ENCODE assay signal across 3 fruit fly cellular contexts in genomic region chr3L:3802677-3803076, dm6.
A peak's percentile ranks its signal among the peaks of the same experiment; 100 is the strongest.
TF ChIP-seq lines count a peak whose summit lies in the region.

No protein-coding gene starts in this region.

TF ChIP-seq in whole organism, embryonic, 481 proteins besides CTCF, POLR2A, EP300 and RAD21 (continued from another document and continues in another):
- TF ChIP-seq en (GFP tag; optimal IDR thresholded peaks at IDR 0.05; lab: Kevin White, UChicago) (no peak), CG8290 (GFP tag; optimal IDR thresholded peaks at IDR 0.05; lab: Kevin White, UChicago) (no peak), CG8290 (tag; optimal IDR thresholded peaks at IDR 0.05; lab: Kevin White, UChicago) (peak in 1 of 2 experiments; percentile 95), CG9797 (GFP tag; optimal IDR thresholded peaks at IDR 0.05; lab: Kevin White, UChicago) (no peak), CG2120 (GFP tag; optimal IDR thresholded peaks at IDR 0.05; lab: Kevin White, UChicago) (peak; percentile 95), sr (GFP tag; IDR thresholded peaks at IDR 0.05; lab: Robert Waterston, UW) (no peak), Deaf1 (tag; optimal IDR thresholded peaks at IDR 0.05; lab: Kevin White, UChicago) (peak; percentile 49), ab (GFP tag; optimal IDR thresholded peaks at IDR 0.05; lab: Kevin White, UChicago) (peak; percentile 37), fd96Cb (tag; optimal IDR thresholded peaks at IDR 0.05; lab: Kevin White, UChicago) (peak; percentile 36), jumu (GFP tag; optimal IDR thresholded peaks at IDR 0.05; lab: Kevin White, UChicago) (peak; percentile 60), sim (GFP tag; IDR thresholded peaks at IDR 0.05; lab: Robert Waterston, UW) (0 out of 2 replicates have a peak, but pooled peaks have one; percentile 13), shn (GFP tag; optimal IDR thresholded peaks at IDR 0.05; lab: Kevin White, UChicago) (peak; percentile 70), CG15514 (GFP tag; optimal IDR thresholded peaks at IDR 0.05; lab: Kevin White, UChicago) (peak; percentile 46), nerfin-2 (GFP tag; IDR thresholded peaks at IDR 0.05; lab: Robert Waterston, UW; ENCODE audit: partially characterized antibody) (no peak), pan (optimal IDR thresholded peaks at IDR 0.05; lab: Kevin White, UChicago) (no peak), pan (GFP tag; optimal IDR thresholded peaks at IDR 0.05 in 1 of 2, IDR thresholded peaks at IDR 0.05 in 1 of 2) (peak in 1 of 2 experiments; percentile 87), CG4854 (GFP tag; optimal IDR thresholded peaks at IDR 0.05; lab: Kevin White, UChicago) (peak; percentile 25), hb (GFP tag; IDR thresholded peaks at IDR 0.05; lab: Robert Waterston, UW; ENCODE audit: partially characterized antibody) (no peak), toy (GFP tag; IDR thresholded peaks at IDR 0.05; lab: Robert Waterston, UW) (peak; percentile 50), eve (GFP tag; optimal IDR thresholded peaks at IDR 0.05; lab: Kevin White, UChicago) (no peak), aop (GFP tag; IDR thresholded peaks at IDR 0.05; lab: Robert Waterston, UW) (0 out of 2 replicates have a peak, but pooled peaks have one; percentile 29), CG10979 (tag; optimal IDR thresholded peaks at IDR 0.05; lab: Kevin White, UChicago) (peak; percentile 22), ro (GFP tag; IDR thresholded peaks at IDR 0.05; lab: Robert Waterston, UW) (peak; percentile 25; the same call in 1 of the 2 replicates), CG4820 (GFP tag; optimal IDR thresholded peaks at IDR 0.05; lab: Kevin White, UChicago) (peak; percentile 37), al (GFP tag; IDR thresholded peaks at IDR 0.05; lab: Robert Waterston, UW) (peak; percentile 53; the same call in 1 of the 2 replicates), Med (GFP tag; lab: Kevin White, UChicago) (peak; percentile 98), hbn (GFP tag; IDR thresholded peaks at IDR 0.05; lab: Robert Waterston, UW; ENCODE audit: partially characterized antibody) (no peak), CG1647 (GFP tag; optimal IDR thresholded peaks at IDR 0.05; lab: Kevin White, UChicago) (peak; percentile 19), wdn (GFP tag; IDR thresholded peaks at IDR 0.05; lab: Robert Waterston, UW) (peak; percentile 75), CG14860 (GFP tag; IDR thresholded peaks at IDR 0.05; lab: Robert Waterston, UW; ENCODE audit: partially characterized antibody) (no peak), maf-S (GFP tag; optimal IDR thresholded peaks at IDR 0.05; lab: Kevin White, UChicago) (peak; percentile 23), CG1603 (tag; optimal IDR thresholded peaks at IDR 0.05; lab: Kevin White, UChicago) (peak; percentile 56), Vsx1 (GFP tag; optimal IDR thresholded peaks at IDR 0.05; lab: Kevin White, UChicago) (peak; percentile 20), CG15696 (tag; optimal IDR thresholded peaks at IDR 0.05; lab: Kevin White, UChicago) (peak; percentile 17), YL-1 (GFP tag; optimal IDR thresholded peaks at IDR 0.05; lab: Kevin White, UChicago) (peak; percentile 14), tll (GFP tag; optimal IDR thresholded peaks at IDR 0.05; lab: Kevin White, UChicago) (no peak), bab2 (GFP tag; optimal IDR thresholded peaks at IDR 0.05; lab: Kevin White, UChicago) (peak; percentile 63), Nf-YA (GFP tag; IDR thresholded peaks at IDR 0.05; lab: Robert Waterston, UW) (peak; percentile 42; the same call in 1 of the 2 replicates), ftz-f1 (GFP tag; optimal IDR thresholded peaks at IDR 0.05; lab: Kevin White, UChicago) (no peak), Hmr (GFP tag; optimal IDR thresholded peaks at IDR 0.05; lab: Kevin White, UChicago) (peak; percentile 91), CG8478 (optimal IDR thresholded peaks at IDR 0.05; lab: Kevin White, UChicago) (no peak), CG17328 (GFP tag; IDR thresholded peaks at IDR 0.05; lab: Robert Waterston, UW) (peak; percentile 73), scrt (GFP tag; optimal IDR thresholded peaks at IDR 0.05; lab: Kevin White, UChicago) (peak; percentile 65)

TF ChIP-seq in whole organism, prepupa, 60 proteins besides CTCF, POLR2A, EP300 and RAD21 (continued from another document):
- TF ChIP-seq CG16779 (tag; optimal IDR thresholded peaks at IDR 0.05; lab: Kevin White, UChicago) (no peak), CG32006 (GFP tag; optimal IDR thresholded peaks at IDR 0.05; lab: Kevin White, UChicago) (peak; percentile 78), lz (GFP tag; optimal IDR thresholded peaks at IDR 0.05; lab: Kevin White, UChicago) (peak; percentile 78), CG6163 (GFP tag; IDR thresholded peaks at IDR 0.05; lab: Robert Waterston, UW) (peak; percentile 81), Smox (GFP tag; optimal IDR thresholded peaks at IDR 0.05; lab: Kevin White, UChicago) (no peak), Hr4 (GFP tag; optimal IDR thresholded peaks at IDR 0.05; lab: Kevin White, UChicago) (peak; percentile 78), Eip93F (GFP tag; optimal IDR thresholded peaks at IDR 0.05; lab: Kevin White, UChicago) (peak; percentile 5), Eip75B (GFP tag; optimal IDR thresholded peaks at IDR 0.05; lab: Kevin White, UChicago) (peak; percentile 58), svp (GFP tag; lab: Kevin White, UChicago) (no peak), Hr39 (GFP tag; optimal IDR thresholded peaks at IDR 0.05; lab: Kevin White, UChicago) (peak; percentile 88), CG15336 (GFP tag; IDR thresholded peaks at IDR 0.05; lab: Robert Waterston, UW) (peak; percentile 77), CG3919 (GFP tag; optimal IDR thresholded peaks at IDR 0.05; lab: Kevin White, UChicago) (peak; percentile 56), CG8119 (GFP tag; IDR thresholded peaks at IDR 0.05; lab: Robert Waterston, UW) (peak; percentile 70), CG6792 (GFP tag; optimal IDR thresholded peaks at IDR 0.05; lab: Kevin White, UChicago) (peak; percentile 78), Ets21C (GFP tag; optimal IDR thresholded peaks at IDR 0.05; lab: Kevin White, UChicago) (peak; percentile 71), eg (GFP tag; IDR thresholded peaks at IDR 0.05; lab: Robert Waterston, UW) (peak; percentile 82), Met (GFP tag; optimal IDR thresholded peaks at IDR 0.05; lab: Kevin White, UChicago) (peak; percentile 87), fd85E (GFP tag; optimal IDR thresholded peaks at IDR 0.05; lab: Kevin White, UChicago) (no peak), CG10669 (GFP tag; optimal IDR thresholded peaks at IDR 0.05; lab: Kevin White, UChicago) (peak; percentile 57), Ets96B (tag; optimal IDR thresholded peaks at IDR 0.05; lab: Kevin White, UChicago) (peak; percentile 43), CG8632 (GFP tag; optimal IDR thresholded peaks at IDR 0.05; lab: Kevin White, UChicago) (peak; percentile 65), CG7368 (GFP tag; optimal IDR thresholded peaks at IDR 0.05; lab: Kevin White, UChicago) (peak; percentile 43), OdsH (GFP tag; optimal IDR thresholded peaks at IDR 0.05; lab: Kevin White, UChicago) (peak; percentile 78), CG6276 (GFP tag; optimal IDR thresholded peaks at IDR 0.05; lab: Kevin White, UChicago) (no peak), salr (GFP tag; optimal IDR thresholded peaks at IDR 0.05; lab: Kevin White, UChicago) (peak; percentile 55 to 57), CG8319 (GFP tag; optimal IDR thresholded peaks at IDR 0.05; lab: Kevin White, UChicago) (peak; percentile 63), Sox14 (GFP tag; optimal IDR thresholded peaks at IDR 0.05; lab: Kevin White, UChicago) (peak; percentile 78), fd59A (GFP tag; optimal IDR thresholded peaks at IDR 0.05; lab: Kevin White, UChicago) (peak; percentile 68), net (GFP tag; optimal IDR thresholded peaks at IDR 0.05; lab: Kevin White, UChicago) (no peak), CG4318 (GFP tag; optimal IDR thresholded peaks at IDR 0.05; lab: Kevin White, UChicago) (peak; percentile 68), Lpt (GFP tag; optimal IDR thresholded peaks at IDR 0.05; lab: Kevin White, UChicago) (peak; percentile 49), topi (GFP tag; optimal IDR thresholded peaks at IDR 0.05; lab: Kevin White, UChicago) (peak; percentile 47), Blimp-1 (GFP tag; optimal IDR thresholded peaks at IDR 0.05; lab: Kevin White, UChicago) (no peak), Sox102F (GFP tag; optimal IDR thresholded peaks at IDR 0.05; lab: Kevin White, UChicago) (peak; percentile 85), CG9139 (GFP tag; optimal IDR thresholded peaks at IDR 0.05; lab: Kevin White, UChicago) (no peak), Eip78C (GFP tag; lab: Kevin White, UChicago) (peak; percentile 95), dac (GFP tag; optimal IDR thresholded peaks at IDR 0.05; lab: Kevin White, UChicago) (peak; percentile 6), CG34406 (GFP tag; optimal IDR thresholded peaks at IDR 0.05; lab: Kevin White, UChicago) (peak; percentile 66), CG1621 (tag; optimal IDR thresholded peaks at IDR 0.05; lab: Kevin White, UChicago) (peak; percentile 60), CG11762 (GFP tag; optimal IDR thresholded peaks at IDR 0.05; lab: Kevin White, UChicago; ENCODE audit: insufficient read depth) (no peak)

TF ChIP-seq in whole organism, wandering third instar larva, 38 proteins besides CTCF, POLR2A, EP300 and RAD21 (continued from another document):
- TF ChIP-seq sv (GFP tag; optimal IDR thresholded peaks at IDR 0.05; lab: Kevin White, UChicago) = peak; percentile 71
- peak; percentile 45 for TF ChIP-seq CG32264 (GFP tag; optimal IDR thresholded peaks at IDR 0.05; lab: Kevin White, UChicago)
- TF ChIP-seq rgr (GFP tag; optimal IDR thresholded peaks at IDR 0.05; lab: Kevin White, UChicago) = peak; percentile 80
- TF ChIP-seq OdsH (GFP tag; optimal IDR thresholded peaks at IDR 0.05; lab: Kevin White, UChicago) = peak; percentile 72
- TF ChIP-seq foxo (GFP tag; optimal IDR thresholded peaks at IDR 0.05; lab: Kevin White, UChicago) = peak in 1 of 2 experiments; percentile 76
- TF ChIP-seq pan (optimal IDR thresholded peaks at IDR 0.05; lab: Kevin White, UChicago) = no peak
- TF ChIP-seq Mio (GFP tag; optimal IDR thresholded peaks at IDR 0.05; lab: Kevin White, UChicago) = no peak
- TF ChIP-seq dl (GFP tag; optimal IDR thresholded peaks at IDR 0.05; lab: Kevin White, UChicago; ENCODE audit: insufficient read depth in 1 of 2, partially characterized antibody in 2 of 2) = no peak
- TF ChIP-seq HLH106 (tag; optimal IDR thresholded peaks at IDR 0.05; lab: Kevin White, UChicago) = peak; percentile 71
- no peak for TF ChIP-seq dsf (GFP tag; optimal IDR thresholded peaks at IDR 0.05; lab: Kevin White, UChicago; ENCODE audit: borderline replicate concordance)
- no peak for TF ChIP-seq N (GFP tag; optimal IDR thresholded peaks at IDR 0.05; lab: Kevin White, UChicago)
- TF ChIP-seq Hr83 (GFP tag; optimal IDR thresholded peaks at IDR 0.05; lab: Kevin White, UChicago; ENCODE audit: poor library complexity, severe bottlenecking) = peak; percentile 16
- TF ChIP-seq Hr78 (GFP tag; optimal IDR thresholded peaks at IDR 0.05; lab: Kevin White, UChicago) = no peak
- TF ChIP-seq CG9705 (GFP tag; optimal IDR thresholded peaks at IDR 0.05; lab: Kevin White, UChicago) = no peak
